Worm (Caenorhabditis elegans): ENCODE measurements around the gene mesp-1.

DNA sequence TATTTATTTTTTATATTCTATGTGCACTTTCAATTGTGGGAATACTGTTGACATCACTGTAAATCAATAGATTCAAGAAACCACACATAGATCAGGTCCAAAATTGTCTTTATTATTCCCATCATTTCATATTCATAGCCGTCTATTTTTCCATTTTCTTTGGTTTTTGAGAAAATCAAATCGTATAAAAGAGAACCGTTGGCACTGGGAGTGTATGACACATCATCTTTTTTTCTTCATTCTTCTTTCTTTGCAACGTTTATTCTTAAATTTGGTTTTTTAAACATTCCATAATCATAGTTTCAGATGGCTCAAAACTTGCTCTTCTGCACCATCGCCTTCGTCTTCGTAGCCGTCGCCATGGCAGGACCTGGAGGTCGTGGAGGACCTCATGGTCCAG, 9.2 kb upstream of the mesp-1 start, which contains the start of gene srlf-2:
- TF ChIP-seq nhr-237 (tag; optimal IDR thresholded peaks at IDR 0.05) (no peak), nhr-12 (tag; optimal IDR thresholded peaks at IDR 0.05) (no peak), egl-27 (tag; optimal IDR thresholded peaks at IDR 0.05) (no peak), nhr-6 (tag; optimal IDR thresholded peaks at IDR 0.05) (no peak), ceh-82 (tag; optimal IDR thresholded peaks at IDR 0.05) (no peak), ztf-4 (tag; optimal IDR thresholded peaks at IDR 0.05) (no peak), nhr-77 (tag; optimal IDR thresholded peaks at IDR 0.05) (no peak)
